Worm (Caenorhabditis elegans) whole organism, L3 larva: ENCODE measurements around the gene T06C12.12.

ENCODE experiments used
- ZK546.5 ChIP-seq: sonication (generic microtip); optimal IDR thresholded peaks from 2 replicates; lab custom pipeline; 2017; ENCODE audit warnings: missing biosample characterization, missing genetic modification characterization
- ama-1 ChIP-seq: fragments of 150-350 bp; optimal IDR thresholded peaks from 2 replicates; lab custom pipeline; 2018
- ceh-16 ChIP-seq: sonication (generic microtip); optimal IDR thresholded peaks from 2 replicates; lab custom pipeline; 2017; ENCODE audit warnings: missing biosample characterization, missing genetic modification characterization
- ceh-28 ChIP-seq: fragments of 150-350 bp; optimal IDR thresholded peaks from 2 replicates; lab custom pipeline; 2014; ENCODE audit warnings: missing biosample characterization, missing genetic modification reagents, missing genetic modification characterization
- ceh-82 ChIP-seq: fragments of 150-350 bp; optimal IDR thresholded peaks from 2 replicates; lab custom pipeline; 2014; ENCODE audit warnings: missing biosample characterization, missing genetic modification characterization
- ceh-9 ChIP-seq: sonication (generic microtip); optimal IDR thresholded peaks from 2 replicates; lab custom pipeline; 2018; ENCODE audit warnings: missing biosample characterization, missing genetic modification characterization
- daf-12 ChIP-seq: fragments of 150-350 bp; optimal IDR thresholded peaks from 2 replicates; lab custom pipeline; 2014; ENCODE audit warnings: missing biosample characterization, missing genetic modification reagents, missing genetic modification characterization
- egl-27 ChIP-seq: sonication (generic microtip); optimal IDR thresholded peaks from 4 replicates; lab custom pipeline; 2017; ENCODE audit warnings: missing biosample characterization, missing genetic modification reagents, missing genetic modification characterization
- egl-5 ChIP-seq: fragments of 150-350 bp; optimal IDR thresholded peaks from 2 replicates; lab custom pipeline; 2017; ENCODE audit warnings: missing biosample characterization, missing genetic modification reagents, missing genetic modification characterization, inconsistent platforms
- elt-2 ChIP-seq: sonication (generic microtip); optimal IDR thresholded peaks from 2 replicates; lab custom pipeline; 2016; ENCODE audit warnings: missing genetic modification reagents, mild to moderate bottlenecking, missing genetic modification characterization, missing compliant biosample characterization
- elt-3 ChIP-seq, 3 experiments: fragments of 150-350 bp in 1 of 3; sonication (generic microtip) in 2 of 3; optimal IDR thresholded peaks; 2 replicates in 2 of 3; 4 replicates in 1 of 3; lab custom pipeline; 2014 to 2017; ENCODE audit warnings: missing biosample characterization in 3 of 3, missing genetic modification characterization in 3 of 3
- eor-1 ChIP-seq, 2 experiments: fragments of 150-350 bp; optimal IDR thresholded peaks; 2 replicates each; lab custom pipeline; 2014 to 2018; ENCODE audit warnings: missing biosample characterization in 2 of 2, missing genetic modification characterization in 2 of 2
- fkh-10 ChIP-seq: sonication (generic microtip); optimal IDR thresholded peaks from 2 replicates; lab custom pipeline; 2017; ENCODE audit warnings: missing biosample characterization, missing genetic modification reagents, missing genetic modification characterization
- fkh-2 ChIP-seq: fragments of 150-350 bp; optimal IDR thresholded peaks from 2 replicates; lab custom pipeline; 2014; ENCODE audit warnings: missing biosample characterization, missing genetic modification reagents, missing genetic modification characterization
- hmg-11 ChIP-seq: sonication (generic microtip); optimal IDR thresholded peaks from 2 replicates; lab custom pipeline; 2016; ENCODE audit warnings: missing genetic modification characterization, missing compliant biosample characterization
- jun-1 ChIP-seq: fragments of 150-350 bp; optimal IDR thresholded peaks from 2 replicates; lab custom pipeline; 2014; ENCODE audit warnings: missing biosample characterization, missing genetic modification reagents, missing genetic modification characterization
- lin-15B ChIP-seq: fragments of 150-350 bp; optimal IDR thresholded peaks from 2 replicates; lab custom pipeline; 2014; ENCODE audit warnings: missing biosample characterization, missing genetic modification characterization
- lin-39 ChIP-seq: fragments of 150-350 bp; optimal IDR thresholded peaks from 2 replicates; lab custom pipeline; 2018; ENCODE audit warnings: missing biosample characterization, missing genetic modification reagents, missing genetic modification characterization
- lsy-12 ChIP-seq: sonication (generic microtip); optimal IDR thresholded peaks from 2 replicates; lab custom pipeline; 2016; ENCODE audit warnings: mild to moderate bottlenecking, missing genetic modification characterization, missing compliant biosample characterization
- mdl-1 ChIP-seq: fragments of 150-350 bp; optimal IDR thresholded peaks from 2 replicates; lab custom pipeline; 2014; ENCODE audit warnings: missing biosample characterization, missing genetic modification characterization
- nfya-1 ChIP-seq: sonication (generic microtip); optimal IDR thresholded peaks from 2 replicates; lab custom pipeline; 2017; ENCODE audit warnings: missing genetic modification characterization, mild to moderate bottlenecking, missing compliant biosample characterization, antibody characterized with exemption, moderate library complexity; ENCODE audit not compliant: insufficient read depth
- nhr-11 ChIP-seq: fragments of 150-350 bp; optimal IDR thresholded peaks from 2 replicates; lab custom pipeline; 2014; ENCODE audit warnings: missing biosample characterization, missing genetic modification characterization
- nhr-12 ChIP-seq: fragments of 150-350 bp; optimal IDR thresholded peaks from 2 replicates; lab custom pipeline; 2014; ENCODE audit warnings: missing biosample characterization, missing genetic modification characterization
- nhr-23 ChIP-seq: fragments of 150-350 bp; optimal IDR thresholded peaks from 2 replicates; lab custom pipeline; 2014; ENCODE audit warnings: missing biosample characterization, missing genetic modification reagents, missing genetic modification characterization
- nhr-237 ChIP-seq: fragments of 150-350 bp; optimal IDR thresholded peaks from 2 replicates; lab custom pipeline; 2014; ENCODE audit warnings: missing biosample characterization, missing genetic modification characterization
- nhr-25 ChIP-seq: sonication (generic microtip); optimal IDR thresholded peaks from 2 replicates; lab custom pipeline; 2017; ENCODE audit warnings: missing biosample characterization, missing genetic modification characterization
- nhr-28 ChIP-seq: fragments of 150-350 bp; optimal IDR thresholded peaks from 2 replicates; lab custom pipeline; 2014; ENCODE audit warnings: missing biosample characterization, missing genetic modification characterization
- nhr-67 ChIP-seq: fragments of 150-350 bp; optimal IDR thresholded peaks from 2 replicates; lab custom pipeline; 2014; ENCODE audit warnings: missing biosample characterization, missing genetic modification characterization
- nhr-76 ChIP-seq: fragments of 150-350 bp; sonication (generic microtip); optimal IDR thresholded peaks from 5 replicates; lab custom pipeline; 2014; ENCODE audit warnings: missing biosample characterization, missing genetic modification characterization
- nhr-77 ChIP-seq: fragments of 150-350 bp; optimal IDR thresholded peaks from 2 replicates; lab custom pipeline; 2014; ENCODE audit warnings: missing biosample characterization, missing genetic modification characterization
- pha-4 ChIP-seq: fragments of 150-350 bp; optimal IDR thresholded peaks from 2 replicates; lab custom pipeline; 2014; ENCODE audit warnings: missing biosample characterization, missing genetic modification reagents, missing genetic modification characterization
- sea-2 ChIP-seq: fragments of 150-350 bp; sonication (generic microtip); optimal IDR thresholded peaks from 4 replicates; lab custom pipeline; 2014; ENCODE audit warnings: missing biosample characterization, missing genetic modification reagents, missing genetic modification characterization
- skn-1 ChIP-seq: fragments of 150-350 bp; optimal IDR thresholded peaks from 2 replicates; lab custom pipeline; 2014; ENCODE audit warnings: missing biosample characterization, missing genetic modification characterization
- snpc-4 ChIP-seq: fragments of 150-350 bp; optimal IDR thresholded peaks from 2 replicates; lab custom pipeline; 2014; ENCODE audit warnings: missing biosample characterization, missing genetic modification characterization
- tbx-2 ChIP-seq: sonication (generic microtip); optimal IDR thresholded peaks from 2 replicates; lab custom pipeline; 2016; ENCODE audit warnings: mild to moderate bottlenecking, missing genetic modification characterization, missing compliant biosample characterization
- unc-39 ChIP-seq: sonication (generic microtip); optimal IDR thresholded peaks from 4 replicates; lab custom pipeline; 2017; ENCODE audit warnings: missing biosample characterization, missing genetic modification characterization
- unc-62 ChIP-seq: fragments of 150-350 bp; sonication (generic microtip); optimal IDR thresholded peaks from 4 replicates; lab custom pipeline; 2014; ENCODE audit warnings: missing biosample characterization, missing genetic modification reagents, missing genetic modification characterization
- zag-1 ChIP-seq: fragments of 150-350 bp; optimal IDR thresholded peaks from 2 replicates; lab custom pipeline; 2014; ENCODE audit warnings: missing biosample characterization, missing genetic modification characterization

The T06C12.12 gene

ce11 chrV:15897696-15898095, 5.8 kb downstream of the T06C12.12 start, which contains the start of gene str-60:
Gene str-60 (plus strand): TSS chrV:15897996.
- TF ChIP-seq jun-1 (no peak), lin-39 (no peak), lin-15B (tag; lab: Kevin White, UChicago) (no peak), nhr-11 (tag; lab: Kevin White, UChicago) (no peak), lsy-12 (no peak), ceh-16 (tag; lab: Kevin White, UChicago) (no peak), nhr-77 (tag; lab: Kevin White, UChicago) (no peak), nhr-12 (no peak), ceh-9 (tag; lab: Kevin White, UChicago) (no peak), elt-3 (tag; optimal IDR thresholded peaks at IDR 0.05; lab: Kevin White, UChicago) (no peak), egl-27 (tag; lab: Kevin White, UChicago) (no peak), ZK546.5 (tag; lab: Kevin White, UChicago) (no peak), unc-39 (tag; lab: Kevin White, UChicago) (no peak), fkh-2 (tag; lab: Kevin White, UChicago) (no peak)

ce11 chrV:15899696-15900095, 7.8 kb downstream of the T06C12.12 start, which contains the start of gene T06C12.14:
Gene T06C12.14 (plus strand): TSS chrV:15899996.
- TF ChIP-seq unc-39 (tag; lab: Kevin White, UChicago) (no peak), nfya-1 (no peak), ceh-16 (tag; lab: Kevin White, UChicago) (no peak), lsy-12 (no peak), snpc-4 (no peak), hmg-11 (tag; lab: Kevin White, UChicago) (no peak), nhr-28 (tag; lab: Kevin White, UChicago) (no peak), sea-2 (GFP tag; lab: Kevin White, UChicago) (no peak), ama-1 (no peak), ceh-28 (tag; lab: Kevin White, UChicago) (no peak), nhr-67 (no peak), nhr-77 (tag; lab: Kevin White, UChicago) (no peak)

- TF ChIP-seq nhr-77 (tag; lab: Kevin White, UChicago) (no peak), ceh-82 (tag; lab: Kevin White, UChicago) (no peak), jun-1 (no peak), eor-1 (tag; optimal IDR thresholded peaks at IDR 0.05; lab: Kevin White, UChicago) (no peak), mdl-1 (no peak), zag-1 (tag; lab: Kevin White, UChicago) (no peak), nhr-11 (tag; lab: Kevin White, UChicago) (no peak), egl-27 (tag; lab: Kevin White, UChicago) (no peak), nhr-237 (tag; lab: Kevin White, UChicago) (no peak), ceh-28 (tag; lab: Kevin White, UChicago) (no peak), unc-39 (tag; lab: Kevin White, UChicago) (no peak), unc-62 (no peak), fkh-10 (GFP tag; lab: Kevin White, UChicago) (no peak), nhr-76 (tag; lab: Kevin White, UChicago) (no peak), nfya-1 (no peak), daf-12 (no peak), sea-2 (GFP tag; lab: Kevin White, UChicago) (no peak), pha-4 (tag; lab: Kevin White, UChicago) (no peak)
Observed at ce11 chrV:15900564-15900963, 8.7 kb downstream of the T06C12.12 start.

- TF ChIP-seq elt-2, result peak; percentile 27
Observed at ce11 chrV:15905530-15905929, 13.7 kb downstream of the T06C12.12 start, which contains the start of the genes F35E8.1 and F35E8.2. Gene F35E8.1 (minus strand): TSS chrV:15905630. Gene F35E8.2 (plus strand): TSS chrV:15905661.

- no peak for TF ChIP-seq sea-2 (GFP tag; lab: Kevin White, UChicago)
- no peak for TF ChIP-seq egl-5 (tag; lab: Kevin White, UChicago)
- no peak for TF ChIP-seq skn-1
- TF ChIP-seq snpc-4, result no peak
- no peak for TF ChIP-seq tbx-2 (tag; lab: Kevin White, UChicago)
- no peak for TF ChIP-seq elt-3 (tag; optimal IDR thresholded peaks at IDR 0.05; lab: Kevin White, UChicago)
- TF ChIP-seq fkh-10 (GFP tag; lab: Kevin White, UChicago), result no peak
- no peak for TF ChIP-seq nhr-25
- TF ChIP-seq nhr-23 (tag; lab: Kevin White, UChicago), result no peak
- no peak for TF ChIP-seq elt-2
- TF ChIP-seq unc-39 (tag; lab: Kevin White, UChicago), result no peak
- TF ChIP-seq hmg-11 (tag; lab: Kevin White, UChicago), result no peak
- TF ChIP-seq eor-1 (tag; optimal IDR thresholded peaks at IDR 0.05; lab: Kevin White, UChicago), result no peak
- TF ChIP-seq, all 47 proteins: peak for 0
Observed at ce11 chrV:15911848-15912247, 20.0 kb downstream of the T06C12.12 start, which contains the start of gene F35E8.6. Gene F35E8.6 (plus strand): TSS chrV:15912148.
